Fruit fly (Drosophila melanogaster) Kc167 (cell line): ENCODE results near the gene ric8a.

Experiments used
- Myc ChIP-seq: fragments of >200 bp; optimal IDR thresholded peaks from 2 replicates; lab custom pipeline; 2017; ENCODE audit warnings: missing external identifiers
- h ChIP-seq: fragments of >200 bp; optimal IDR thresholded peaks from 3 replicates; lab custom pipeline; 2018; ENCODE audit warnings: missing external identifiers
- insv ChIP-seq: fragments of >200 bp; optimal IDR thresholded peaks from 3 replicates; lab custom pipeline; 2018; ENCODE audit warnings: missing external identifiers
- ttk ChIP-seq: sonication (Bioruptor generic); optimal IDR thresholded peaks from 2 replicates; lab custom pipeline; 2017; ENCODE audit warnings: missing external identifiers

DNA sequence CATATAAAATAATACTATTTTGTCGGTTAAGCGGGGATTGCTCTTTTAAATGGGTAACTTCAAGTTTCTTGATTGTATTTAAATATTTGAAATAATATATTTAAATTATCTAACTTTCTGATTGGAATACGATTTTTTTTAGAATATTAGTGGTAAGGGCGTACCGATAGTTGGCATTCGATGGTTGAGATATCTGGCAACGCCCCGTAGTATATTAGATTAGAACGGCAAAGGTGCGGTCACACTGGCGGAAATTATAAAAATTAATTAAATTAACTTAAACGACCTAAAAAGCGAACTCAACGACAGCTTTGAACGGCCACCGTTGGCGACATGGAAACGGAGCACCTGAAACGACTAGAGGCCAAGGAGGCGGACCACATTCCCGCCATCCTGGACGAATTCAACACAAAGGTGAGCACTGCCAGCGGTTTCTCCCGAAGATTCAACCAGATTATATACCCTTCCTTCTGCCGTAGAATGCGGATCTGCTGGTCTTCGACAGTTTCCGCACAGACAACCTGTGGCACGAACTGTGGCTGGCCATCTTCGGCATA lies at the start of gene ric8a:
- TF ChIP-seq ttk (lab: Kevin White, UChicago) (no peak), insv (lab: Kevin White, UChicago) (no peak), h (lab: Kevin White, UChicago) (no peak), Myc (lab: Kevin White, UChicago) (no peak)
